Worm (Caenorhabditis elegans): Measurements from ENCODE around the gene mua-3.

mua-3 gene

ce11 chrIII:10196796-10197195 lies 36.3 kb downstream of the mua-3 start:
- TF ChIP-seq W03F9.2 (tag; optimal IDR thresholded peaks at IDR 0.05) (no peak), dao-5 (tag; optimal IDR thresholded peaks at IDR 0.05) (no peak), him-1 (tag; optimal IDR thresholded peaks at IDR 0.05) (no peak)

DNA sequence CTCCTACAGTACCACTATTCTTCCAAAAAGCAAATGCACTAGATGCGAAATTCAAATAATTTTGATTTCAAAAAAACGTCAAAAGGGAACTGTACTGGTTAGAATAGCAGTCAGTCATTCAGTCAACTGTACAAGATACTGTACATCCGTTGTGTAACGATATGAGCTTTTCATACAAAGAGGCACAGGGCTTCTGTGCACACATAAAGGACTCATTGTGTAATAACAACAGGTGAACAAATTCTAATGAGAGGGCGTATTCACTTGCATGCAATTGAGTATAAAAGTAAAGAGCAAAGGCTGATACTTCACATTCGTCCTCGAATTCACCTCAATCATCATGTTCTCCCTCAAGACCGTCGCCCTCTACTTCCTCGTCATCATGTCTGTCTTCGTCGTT lies 36.9 kb downstream of the mua-3 start, which contains the start of gene dod-6:
Gene dod-6 (plus strand): TSS at position 301 of the 400 bp plus-strand sequence.
- no peak for TF ChIP-seq dao-5 (tag; optimal IDR thresholded peaks at IDR 0.05)
- TF ChIP-seq him-1 (tag; optimal IDR thresholded peaks at IDR 0.05): no peak
- no peak for TF ChIP-seq W03F9.2 (tag; optimal IDR thresholded peaks at IDR 0.05)

ce11 chrIII:10199052-10199451 lies 38.6 kb downstream of the mua-3 start, which contains the start of gene T20G5.8:
Gene T20G5.8 (plus strand): TSS chrIII:10199352.
- TF ChIP-seq W03F9.2 (tag; optimal IDR thresholded peaks at IDR 0.05) (no peak), dao-5 (tag; optimal IDR thresholded peaks at IDR 0.05) (no peak), him-1 (tag; optimal IDR thresholded peaks at IDR 0.05) (no peak)

DNA sequence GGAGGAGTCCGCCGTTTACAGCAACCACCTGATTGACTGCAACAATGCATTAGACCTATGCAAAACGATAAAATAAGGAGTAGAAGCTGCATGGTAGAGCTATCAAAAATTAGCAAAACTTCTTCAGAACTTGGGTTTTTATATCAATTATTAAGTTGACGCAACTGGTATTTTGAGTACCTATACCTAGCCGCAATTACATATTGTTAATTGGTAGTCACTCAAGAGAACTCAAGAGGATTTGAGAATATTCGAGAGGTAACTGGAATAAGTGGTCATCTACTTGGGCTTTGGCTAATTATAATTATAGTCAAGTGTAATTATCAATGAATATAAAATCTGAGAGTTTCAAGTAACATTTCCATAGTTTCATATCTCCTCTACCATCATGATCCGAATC lies 40.7 kb downstream of the mua-3 start, which contains the start of the genes T20G5.13 and T20G5.12:
Gene T20G5.13 (minus strand): TSS at position 101 of the 400 bp plus-strand sequence.
Gene T20G5.12 (plus strand): TSS at position 370 of the 400 bp plus-strand sequence.
- TF ChIP-seq W03F9.2 (tag; optimal IDR thresholded peaks at IDR 0.05) (no peak), dao-5 (tag; optimal IDR thresholded peaks at IDR 0.05) (no peak), him-1 (tag; optimal IDR thresholded peaks at IDR 0.05) (no peak)

- TF ChIP-seq W03F9.2 (tag; optimal IDR thresholded peaks at IDR 0.05): no peak
- TF ChIP-seq dao-5 (tag; optimal IDR thresholded peaks at IDR 0.05): no peak
- TF ChIP-seq him-1 (tag; optimal IDR thresholded peaks at IDR 0.05): no peak
Observed at ce11 chrIII:10202391-10202790, 41.9 kb downstream of the mua-3 start.

- TF ChIP-seq him-1 (tag; optimal IDR thresholded peaks at IDR 0.05) (no peak), dao-5 (tag; optimal IDR thresholded peaks at IDR 0.05) (no peak), W03F9.2 (tag; optimal IDR thresholded peaks at IDR 0.05) (no peak)
Observed at ce11 chrIII:10202894-10203871, 42.7 kb downstream of the mua-3 start, which contains the start of gene chc-1. Gene chc-1 (plus strand): TSS chrIII:10203821.

- TF ChIP-seq dao-5 (tag; optimal IDR thresholded peaks at IDR 0.05) (no peak), W03F9.2 (tag; optimal IDR thresholded peaks at IDR 0.05) (no peak), him-1 (tag; optimal IDR thresholded peaks at IDR 0.05) (no peak)
Observed at ce11 chrIII:10206352-10206751, 45.9 kb downstream of the mua-3 start.

ce11 chrIII:10209703-10210102 lies 49.2 kb downstream of the mua-3 start, which contains the start of gene T20G5.9:
Gene T20G5.9 (plus strand): TSS chrIII:10209840.
- TF ChIP-seq him-1 (tag; optimal IDR thresholded peaks at IDR 0.05): no peak

DNA sequence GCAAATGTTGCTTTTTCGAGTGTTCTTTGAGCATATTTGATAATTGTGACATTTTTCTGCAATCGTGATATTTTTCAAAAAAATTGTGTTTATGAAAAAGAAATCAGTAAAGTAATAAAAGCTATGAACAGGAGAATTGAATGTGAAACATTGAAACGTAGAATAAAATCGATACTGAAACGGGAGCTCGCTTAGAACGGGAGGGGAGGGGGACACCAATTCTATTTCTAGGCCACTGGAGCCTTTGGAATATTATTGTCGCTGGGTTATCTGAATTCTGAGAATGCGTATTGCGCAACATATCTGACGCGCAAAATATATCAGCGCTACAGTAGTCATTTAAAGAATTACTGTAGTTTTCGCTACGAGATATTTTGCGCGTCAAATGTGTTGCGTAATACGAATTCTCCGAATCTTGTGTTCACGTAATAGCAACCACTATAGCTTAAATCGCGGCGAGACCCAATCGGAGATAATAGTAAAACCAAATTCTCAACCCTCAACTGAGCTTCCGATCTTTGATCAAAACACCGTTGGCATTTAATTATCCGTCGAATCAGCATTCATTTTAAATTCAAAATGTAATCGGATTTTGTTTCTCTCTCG lies 51.5 kb downstream of the mua-3 start, which contains the start of the genes blos-1 and best-18:
Gene blos-1 (minus strand): TSS at position 58 of the 606 bp plus-strand sequence.
Gene best-18 (plus strand): TSS at position 508 of the 606 bp plus-strand sequence.
- TF ChIP-seq dao-5 (tag; optimal IDR thresholded peaks at IDR 0.05): no peak
- no peak for TF ChIP-seq W03F9.2 (tag; optimal IDR thresholded peaks at IDR 0.05)
- TF ChIP-seq him-1 (tag; optimal IDR thresholded peaks at IDR 0.05): no peak

ce11 chrIII:10214540-10214979 lies 54.1 kb downstream of the mua-3 start:
- TF ChIP-seq dao-5 (tag; optimal IDR thresholded peaks at IDR 0.05) (peak; percentile 58), W03F9.2 (tag; optimal IDR thresholded peaks at IDR 0.05) (no peak)

ce11 chrIII:10215882-10216281 lies 55.4 kb downstream of the mua-3 start:
- TF ChIP-seq dao-5 (tag; optimal IDR thresholded peaks at IDR 0.05): no peak

ce11 chrIII:10216585-10217278 lies 56.2 kb downstream of the mua-3 start, which contains the start of gene cts-1:
Gene cts-1 (minus strand): TSS chrIII:10216635.
- TF ChIP-seq W03F9.2 (tag; optimal IDR thresholded peaks at IDR 0.05): peak; percentile 57
- TF ChIP-seq him-1 (tag; optimal IDR thresholded peaks at IDR 0.05): no peak

ce11 chrIII:10218587-10218986 lies 58.1 kb downstream of the mua-3 start, which contains the start of the genes rde-4 and cox-14:
Gene rde-4 (minus strand): TSS chrIII:10218646.
Gene cox-14 (plus strand): TSS chrIII:10218942.
- TF ChIP-seq him-1 (tag; optimal IDR thresholded peaks at IDR 0.05) (no peak), W03F9.2 (tag; optimal IDR thresholded peaks at IDR 0.05) (peak; percentile 82)
